Worm (Caenorhabditis elegans) whole organism, late embryonic: ENCODE measurements around the gene F44E7.3.

Source experiments
- C08G9.2 ChIP-seq: sonication (generic microtip); optimal IDR thresholded peaks from 2 replicates; lab custom pipeline; 2016; ENCODE audit warnings: mild to moderate bottlenecking, missing genetic modification characterization, moderate library complexity, missing compliant biosample characterization
- C38D4.7 ChIP-seq: fragments of 200-800 bp; sonication (Bioruptor generic); optimal IDR thresholded peaks from 2 replicates; lab custom pipeline; 2018; ENCODE audit warnings: mild to moderate bottlenecking, missing genetic modification characterization, moderate library complexity, missing compliant biosample characterization
- K02D7.2 ChIP-seq: sonication (generic microtip); optimal IDR thresholded peaks from 2 replicates; lab custom pipeline; 2017; ENCODE audit warnings: mild to moderate bottlenecking, missing genetic modification characterization, missing compliant biosample characterization
- K09A11.1 ChIP-seq: sonication (generic microtip); optimal IDR thresholded peaks from 2 replicates; lab custom pipeline; 2017; ENCODE audit warnings: antibody characterized with exemption, mild to moderate bottlenecking, missing genetic modification characterization, missing compliant biosample characterization; ENCODE audit not compliant: insufficient read depth
- T23F11.4 ChIP-seq: fragments of 200-800 bp; sonication (Bioruptor generic); optimal IDR thresholded peaks from 2 replicates; lab custom pipeline; 2018; ENCODE audit warnings: mild to moderate bottlenecking, missing genetic modification characterization, missing compliant biosample characterization
- Y22D7AL.16 ChIP-seq: sonication (generic microtip); optimal IDR thresholded peaks from 2 replicates; lab custom pipeline; 2016; ENCODE audit warnings: missing genetic modification characterization, missing compliant biosample characterization
- ahr-1 ChIP-seq: sonication (generic microtip); optimal IDR thresholded peaks from 2 replicates; lab custom pipeline; 2016; ENCODE audit warnings: missing genetic modification characterization, missing compliant biosample characterization
- ceh-14 ChIP-seq: sonication (generic microtip); optimal IDR thresholded peaks from 2 replicates; lab custom pipeline; 2016; ENCODE audit warnings: missing genotype, missing genetic modification characterization, missing compliant biosample characterization
- ceh-18 ChIP-seq: sonication (generic microtip); optimal IDR thresholded peaks from 2 replicates; lab custom pipeline; 2016; ENCODE audit warnings: missing genetic modification characterization, missing compliant biosample characterization
- ceh-19 ChIP-seq: fragments of 200-800 bp; sonication (Bioruptor generic); optimal IDR thresholded peaks from 2 replicates; lab custom pipeline; 2018; ENCODE audit warnings: mild to moderate bottlenecking, missing genetic modification characterization, missing compliant biosample characterization
- ceh-2 ChIP-seq: sonication (generic microtip); optimal IDR thresholded peaks from 2 replicates; lab custom pipeline; 2016; ENCODE audit warnings: missing genotype, missing genetic modification characterization, missing compliant biosample characterization
- ceh-22 ChIP-seq: sonication (generic microtip); optimal IDR thresholded peaks from 2 replicates; lab custom pipeline; 2017; ENCODE audit warnings: missing biosample characterization, missing genetic modification characterization
- ceh-24 ChIP-seq: sonication (generic microtip); optimal IDR thresholded peaks from 2 replicates; lab custom pipeline; 2016; ENCODE audit warnings: mild to moderate bottlenecking, missing genetic modification characterization, missing compliant biosample characterization
- ceh-31 ChIP-seq: sonication (generic microtip); optimal IDR thresholded peaks from 2 replicates; lab custom pipeline; 2016; ENCODE audit warnings: missing genetic modification characterization, missing compliant biosample characterization
- ceh-34 ChIP-seq: sonication (generic microtip); optimal IDR thresholded peaks from 2 replicates; lab custom pipeline; 2016; ENCODE audit warnings: mild to moderate bottlenecking, missing genetic modification characterization, missing compliant biosample characterization
- ceh-45 ChIP-seq: fragments of 200-800 bp; sonication (Bioruptor generic); IDR thresholded peaks from 2 replicates; pipeline ENCODE4 v1.3.6; 2022; ENCODE audit warnings: missing genetic modification reagents, missing genetic modification characterization, missing compliant biosample characterization
- ceh-6 ChIP-seq: fragments of 200-800 bp; sonication (Bioruptor generic); optimal IDR thresholded peaks from 2 replicates; lab custom pipeline; 2018; ENCODE audit warnings: mild to moderate bottlenecking, missing genetic modification characterization, missing compliant biosample characterization
- ceh-9 ChIP-seq: sonication (generic microtip); optimal IDR thresholded peaks from 2 replicates; lab custom pipeline; 2016; ENCODE audit warnings: mild to moderate bottlenecking, missing genetic modification characterization, inconsistent platforms, missing compliant biosample characterization
- che-1 ChIP-seq: sonication (generic microtip); optimal IDR thresholded peaks from 2 replicates; lab custom pipeline; 2016; ENCODE audit warnings: mild to moderate bottlenecking, missing genetic modification characterization, missing compliant biosample characterization
- dmd-4 ChIP-seq: sonication (generic microtip); optimal IDR thresholded peaks from 2 replicates; lab custom pipeline; 2016; ENCODE audit warnings: borderline replicate concordance, missing genetic modification characterization, missing compliant biosample characterization
- elt-2 ChIP-seq: sonication (generic microtip); optimal IDR thresholded peaks from 2 replicates; lab custom pipeline; 2016; ENCODE audit warnings: missing genetic modification reagents, missing genetic modification characterization, missing compliant biosample characterization
- elt-4 ChIP-seq: sonication (generic microtip); optimal IDR thresholded peaks from 2 replicates; lab custom pipeline; 2016; ENCODE audit warnings: missing genetic modification characterization, missing compliant biosample characterization
- eyg-1 ChIP-seq: sonication (generic microtip); optimal IDR thresholded peaks from 2 replicates; lab custom pipeline; 2016; ENCODE audit warnings: missing genotype, missing genetic modification characterization, missing compliant biosample characterization
- fax-1 ChIP-seq: sonication (generic microtip); optimal IDR thresholded peaks from 2 replicates; lab custom pipeline; 2016; ENCODE audit warnings: missing genotype, missing genetic modification characterization, missing compliant biosample characterization
- fkh-6 ChIP-seq: sonication (generic microtip); optimal IDR thresholded peaks from 2 replicates; lab custom pipeline; 2016; ENCODE audit warnings: missing genetic modification characterization, missing compliant biosample characterization
- gmeb-2 ChIP-seq: sonication (generic microtip); optimal IDR thresholded peaks from 2 replicates; lab custom pipeline; 2016; ENCODE audit warnings: missing genetic modification characterization, inconsistent platforms, missing compliant biosample characterization
- hlh-15 ChIP-seq: sonication (generic microtip); optimal IDR thresholded peaks from 2 replicates; lab custom pipeline; 2016; ENCODE audit warnings: missing genetic modification characterization, missing compliant biosample characterization
- lin-11 ChIP-seq: fragments of 200-800 bp; sonication (Bioruptor generic); optimal IDR thresholded peaks from 2 replicates; lab custom pipeline; 2018; ENCODE audit warnings: mild to moderate bottlenecking, missing genetic modification characterization, missing compliant biosample characterization
- madf-2 ChIP-seq: sonication (generic microtip); optimal IDR thresholded peaks from 2 replicates; lab custom pipeline; 2017; ENCODE audit warnings: missing genetic modification characterization, missing compliant biosample characterization
- mec-3 ChIP-seq: sonication (generic microtip); optimal IDR thresholded peaks from 2 replicates; lab custom pipeline; 2016; ENCODE audit warnings: borderline replicate concordance, missing genetic modification characterization, missing compliant biosample characterization
- nfya-1 ChIP-seq: sonication (generic microtip); optimal IDR thresholded peaks from 2 replicates; lab custom pipeline; 2017; ENCODE audit warnings: missing genetic modification characterization, mild to moderate bottlenecking, missing compliant biosample characterization, antibody characterized with exemption, moderate library complexity
- nhr-11 ChIP-seq: fragments of 150-350 bp; optimal IDR thresholded peaks from 2 replicates; lab custom pipeline; 2014; ENCODE audit warnings: missing biosample characterization, missing genetic modification characterization
- npax-4 ChIP-seq: sonication (generic microtip); optimal IDR thresholded peaks from 2 replicates; lab custom pipeline; 2016; ENCODE audit warnings: missing genetic modification characterization, missing compliant biosample characterization
- odd-2 ChIP-seq: sonication (generic microtip); optimal IDR thresholded peaks from 2 replicates; lab custom pipeline; 2017; ENCODE audit warnings: antibody characterized with exemption, mild to moderate bottlenecking, missing genetic modification characterization, missing compliant biosample characterization
- pag-3 ChIP-seq: sonication (generic microtip); optimal IDR thresholded peaks from 2 replicates; lab custom pipeline; 2016; ENCODE audit warnings: missing compliant biosample characterization, missing genetic modification characterization, borderline replicate concordance
- pax-1 ChIP-seq: fragments of 150-350 bp; optimal IDR thresholded peaks from 2 replicates; lab custom pipeline; 2014; ENCODE audit warnings: missing biosample characterization, missing genetic modification characterization
- pha-2 ChIP-seq: sonication (generic microtip); optimal IDR thresholded peaks from 2 replicates; lab custom pipeline; 2017; ENCODE audit warnings: mild to moderate bottlenecking, missing genetic modification characterization, missing compliant biosample characterization
- pha-4 ChIP-seq: fragments of 150-350 bp; optimal IDR thresholded peaks from 2 replicates; lab custom pipeline; 2018; ENCODE audit warnings: missing biosample characterization, missing genetic modification reagents, missing genetic modification characterization
- pqm-1 ChIP-seq: sonication (generic microtip); optimal IDR thresholded peaks from 2 replicates; lab custom pipeline; 2016; ENCODE audit warnings: missing genetic modification characterization, missing compliant biosample characterization
- pros-1 ChIP-seq: fragments of 150-350 bp; optimal IDR thresholded peaks from 2 replicates; lab custom pipeline; 2014; ENCODE audit warnings: missing biosample characterization, missing genetic modification reagents, missing genetic modification characterization
- ref-2 ChIP-seq: sonication (generic microtip); optimal IDR thresholded peaks from 2 replicates; lab custom pipeline; 2016; ENCODE audit warnings: missing genetic modification characterization, missing compliant biosample characterization
- rnt-1 ChIP-seq: sonication (generic microtip); optimal IDR thresholded peaks from 2 replicates; lab custom pipeline; 2016; ENCODE audit warnings: missing genetic modification characterization, missing compliant biosample characterization
- sox-2 ChIP-seq: fragments of 200-800 bp; sonication (Bioruptor generic); IDR thresholded peaks from 2 replicates; pipeline ENCODE4 v1.3.6; 2022; ENCODE audit warnings: missing genetic modification reagents, missing genetic modification characterization, missing compliant biosample characterization
- sox-4 ChIP-seq: sonication (generic microtip); optimal IDR thresholded peaks from 2 replicates; lab custom pipeline; 2017; ENCODE audit warnings: mild to moderate bottlenecking, missing genetic modification characterization, inconsistent platforms, missing compliant biosample characterization
- syd-9 ChIP-seq: sonication (generic microtip); optimal IDR thresholded peaks from 2 replicates; lab custom pipeline; 2016; ENCODE audit warnings: mild to moderate bottlenecking, missing genetic modification characterization, moderate library complexity, missing compliant biosample characterization
- tbx-7 ChIP-seq: sonication (generic microtip); optimal IDR thresholded peaks from 2 replicates; lab custom pipeline; 2016; ENCODE audit warnings: missing genotype, missing genetic modification characterization, missing compliant biosample characterization
- unc-3 ChIP-seq, 2 experiments: fragments of 200-800 bp in 1 of 2; sonication (Bioruptor generic) in 1 of 2; sonication (generic microtip) in 1 of 2; conservative IDR thresholded peaks in 1 of 2; optimal IDR thresholded peaks in 1 of 2; 2 replicates each; pipeline versions ENCODE4 v1.3.6 to Lab custom; 2016 to 2022; ENCODE audit warnings: missing compliant biosample characterization in 2 of 2, missing genetic modification characterization in 2 of 2, missing genetic modification reagents in 1 of 2
- unc-42 ChIP-seq: sonication (generic microtip); optimal IDR thresholded peaks from 2 replicates; lab custom pipeline; 2016; ENCODE audit warnings: missing genotype, missing genetic modification characterization, missing compliant biosample characterization
- unc-55 ChIP-seq: sonication (generic microtip); optimal IDR thresholded peaks from 2 replicates; lab custom pipeline; 2017; ENCODE audit warnings: missing biosample characterization, missing genetic modification reagents, missing genetic modification characterization
- zip-5 ChIP-seq: sonication (generic microtip); optimal IDR thresholded peaks from 2 replicates; lab custom pipeline; 2016; ENCODE audit warnings: missing genetic modification characterization, missing compliant biosample characterization
- ztf-16 ChIP-seq: sonication (generic microtip); optimal IDR thresholded peaks from 2 replicates; lab custom pipeline; 2017; ENCODE audit warnings: missing genetic modification characterization, missing compliant biosample characterization

Gene F44E7.3

ce11 chrV:5790497-5791280 is 18.9 kb downstream of the F44E7.3 start, which contains the start of the genes nhr-142 and F44E7.9:
TSS of gene nhr-142 (minus strand) at chrV:5790553.
TSS of gene F44E7.9 (plus strand) at chrV:5791230.
- TF ChIP-seq ceh-2, result peak; percentile 78
- peak; percentile 93 for TF ChIP-seq ceh-31 (tag; lab: Kevin White, UChicago)
- TF ChIP-seq fax-1 (tag; lab: Kevin White, UChicago), result peak; percentile 73
- peak; percentile 12 for TF ChIP-seq npax-4
- TF ChIP-seq ceh-24 (tag; lab: Kevin White, UChicago), result peak; percentile 13
- TF ChIP-seq unc-55 (GFP tag; lab: Kevin White, UChicago), result no peak
- peak; percentile 28 for TF ChIP-seq K02D7.2 (tag; lab: Kevin White, UChicago)
- no peak for TF ChIP-seq pax-1 (tag; lab: Kevin White, UChicago)
- TF ChIP-seq ceh-18 (tag; lab: Kevin White, UChicago), result peak; percentile 72
- no peak for TF ChIP-seq C38D4.7 (GFP tag; lab: Kevin White, UChicago)
- peak; percentile 39 for TF ChIP-seq madf-2 (tag; lab: Kevin White, UChicago)
- peak; percentile 47 for TF ChIP-seq dmd-4
- peak; percentile 23 for TF ChIP-seq pqm-1 (tag; lab: Kevin White, UChicago)
- TF ChIP-seq tbx-7 (tag; lab: Kevin White, UChicago), result peak; percentile 63
- peak; percentile 15 for TF ChIP-seq ahr-1 (tag; lab: Kevin White, UChicago)
- peak; percentile 66 for TF ChIP-seq syd-9 (tag; lab: Kevin White, UChicago)
- TF ChIP-seq elt-4 (tag; lab: Kevin White, UChicago), result no peak
- TF ChIP-seq ceh-9 (tag; lab: Kevin White, UChicago), result no peak
- TF ChIP-seq nfya-1 (tag; lab: Kevin White, UChicago), result peak; percentile 58
- TF ChIP-seq rnt-1 (tag; lab: Kevin White, UChicago), result peak; percentile 64
- TF ChIP-seq ceh-14 (tag; lab: Kevin White, UChicago), result peak; percentile 74
- peak; percentile 47; the same call in 1 of the 2 replicates for TF ChIP-seq ceh-45 (GFP tag; lab: Robert Waterston, UW)
- peak; percentile 60 for TF ChIP-seq ztf-16 (tag; lab: Kevin White, UChicago)
- TF ChIP-seq Y22D7AL.16 (tag; lab: Kevin White, UChicago), result no peak
- TF ChIP-seq ceh-19, result peak; percentile 29
- no peak for TF ChIP-seq pros-1 (tag; lab: Kevin White, UChicago)
- TF ChIP-seq elt-2, result peak; percentile 79
- no peak for TF ChIP-seq odd-2
- no peak for TF ChIP-seq lin-11 (tag; lab: Kevin White, UChicago)
- no peak for TF ChIP-seq unc-3 (GFP tag; conservative IDR thresholded peaks at IDR 0.05; lab: Robert Waterston, UW)
- TF ChIP-seq unc-3 (tag; optimal IDR thresholded peaks at IDR 0.05; lab: Kevin White, UChicago), result peak; percentile 40
- TF ChIP-seq zip-5, result peak; percentile 81
- no peak for TF ChIP-seq pha-4 (tag; lab: Kevin White, UChicago)
- peak; percentile 48 for TF ChIP-seq pha-2 (tag; lab: Kevin White, UChicago)
- no peak for TF ChIP-seq nhr-11
- TF ChIP-seq gmeb-2 (tag; lab: Kevin White, UChicago), result no peak
- no peak for TF ChIP-seq ceh-22
- peak; percentile 49 for TF ChIP-seq hlh-15 (tag; lab: Kevin White, UChicago)
- TF ChIP-seq C08G9.2 (tag; lab: Kevin White, UChicago), result peak; percentile 80
- no peak for TF ChIP-seq fkh-6 (tag; lab: Kevin White, UChicago)
- no peak for TF ChIP-seq pag-3 (tag; lab: Kevin White, UChicago)
- TF ChIP-seq ceh-6 (GFP tag; lab: Kevin White, UChicago), result no peak
- TF ChIP-seq che-1, result peak; percentile 22
- peak; percentile 36 for TF ChIP-seq sox-4 (tag; lab: Kevin White, UChicago)
- TF ChIP-seq K09A11.1, result no peak
- TF ChIP-seq sox-2, result no peak
- TF ChIP-seq T23F11.4, result peak; percentile 26
- no peak for TF ChIP-seq eyg-1 (tag; lab: Kevin White, UChicago)
- peak; percentile 66 for TF ChIP-seq unc-42 (tag; lab: Kevin White, UChicago)
- TF ChIP-seq ceh-34 (tag; lab: Kevin White, UChicago), result peak; percentile 60
- TF ChIP-seq mec-3, result no peak
- TF ChIP-seq ref-2 (tag; lab: Kevin White, UChicago), result peak; percentile 70
